Worm (Caenorhabditis elegans) whole organism, L3 larva: Measurements from ENCODE around the gene nspc-16.

Experiments
- R02D3.7 ChIP-seq: fragments of 150-350 bp; optimal IDR thresholded peaks from 2 replicates; lab custom pipeline; 2014; ENCODE audit warnings: missing biosample characterization, missing genetic modification characterization
- ZK546.5 ChIP-seq: sonication (generic microtip); optimal IDR thresholded peaks from 2 replicates; lab custom pipeline; 2017; ENCODE audit warnings: missing biosample characterization, missing genetic modification characterization
- aly-2 ChIP-seq: fragments of 150-350 bp; optimal IDR thresholded peaks from 2 replicates; lab custom pipeline; 2014; ENCODE audit warnings: missing biosample characterization, missing genetic modification characterization
- ama-1 ChIP-seq: fragments of 150-350 bp; optimal IDR thresholded peaks from 2 replicates; lab custom pipeline; 2018
- ceh-16 ChIP-seq: sonication (generic microtip); optimal IDR thresholded peaks from 2 replicates; lab custom pipeline; 2017; ENCODE audit warnings: missing biosample characterization, missing genetic modification characterization
- ceh-28 ChIP-seq: fragments of 150-350 bp; optimal IDR thresholded peaks from 2 replicates; lab custom pipeline; 2014; ENCODE audit warnings: missing biosample characterization, missing genetic modification reagents, missing genetic modification characterization
- ceh-82 ChIP-seq: fragments of 150-350 bp; optimal IDR thresholded peaks from 2 replicates; lab custom pipeline; 2014; ENCODE audit warnings: missing biosample characterization, missing genetic modification characterization
- ceh-9 ChIP-seq: sonication (generic microtip); optimal IDR thresholded peaks from 2 replicates; lab custom pipeline; 2018; ENCODE audit warnings: missing biosample characterization, missing genetic modification characterization
- daf-12 ChIP-seq: fragments of 150-350 bp; optimal IDR thresholded peaks from 2 replicates; lab custom pipeline; 2014; ENCODE audit warnings: missing biosample characterization, missing genetic modification reagents, missing genetic modification characterization
- egl-27 ChIP-seq: sonication (generic microtip); optimal IDR thresholded peaks from 4 replicates; lab custom pipeline; 2017; ENCODE audit warnings: missing biosample characterization, missing genetic modification reagents, missing genetic modification characterization
- egl-5 ChIP-seq: fragments of 150-350 bp; optimal IDR thresholded peaks from 2 replicates; lab custom pipeline; 2017; ENCODE audit warnings: missing biosample characterization, missing genetic modification reagents, missing genetic modification characterization, inconsistent platforms
- elt-1 ChIP-seq: fragments of 150-350 bp; optimal IDR thresholded peaks from 2 replicates; lab custom pipeline; 2014; ENCODE audit warnings: missing biosample characterization, missing genetic modification characterization
- elt-2 ChIP-seq: sonication (generic microtip); optimal IDR thresholded peaks from 2 replicates; lab custom pipeline; 2016; ENCODE audit warnings: missing genetic modification reagents, mild to moderate bottlenecking, missing genetic modification characterization, missing compliant biosample characterization
- elt-3 ChIP-seq, 3 experiments: fragments of 150-350 bp in 1 of 3; sonication (generic microtip) in 2 of 3; optimal IDR thresholded peaks; 2 replicates in 2 of 3; 4 replicates in 1 of 3; lab custom pipeline; 2014 to 2017; ENCODE audit warnings: missing biosample characterization in 3 of 3, missing genetic modification characterization in 3 of 3
- eor-1 ChIP-seq, 2 experiments: fragments of 150-350 bp; optimal IDR thresholded peaks; 2 replicates each; lab custom pipeline; 2014 to 2018; ENCODE audit warnings: missing biosample characterization in 2 of 2, missing genetic modification characterization in 2 of 2
- fkh-10 ChIP-seq: sonication (generic microtip); optimal IDR thresholded peaks from 2 replicates; lab custom pipeline; 2017; ENCODE audit warnings: missing biosample characterization, missing genetic modification reagents, missing genetic modification characterization
- fkh-2 ChIP-seq: fragments of 150-350 bp; optimal IDR thresholded peaks from 2 replicates; lab custom pipeline; 2014; ENCODE audit warnings: missing biosample characterization, missing genetic modification reagents, missing genetic modification characterization
- fos-1 ChIP-seq: fragments of 150-350 bp; optimal IDR thresholded peaks from 2 replicates; lab custom pipeline; 2014; ENCODE audit warnings: missing biosample characterization, missing genetic modification characterization
- hmg-11 ChIP-seq: sonication (generic microtip); optimal IDR thresholded peaks from 2 replicates; lab custom pipeline; 2016; ENCODE audit warnings: missing genetic modification characterization, missing compliant biosample characterization
- jun-1 ChIP-seq: fragments of 150-350 bp; optimal IDR thresholded peaks from 2 replicates; lab custom pipeline; 2014; ENCODE audit warnings: missing biosample characterization, missing genetic modification reagents, missing genetic modification characterization
- lin-15B ChIP-seq: fragments of 150-350 bp; optimal IDR thresholded peaks from 2 replicates; lab custom pipeline; 2014; ENCODE audit warnings: missing biosample characterization, missing genetic modification characterization
- lin-39 ChIP-seq: fragments of 150-350 bp; optimal IDR thresholded peaks from 2 replicates; lab custom pipeline; 2018; ENCODE audit warnings: missing biosample characterization, missing genetic modification reagents, missing genetic modification characterization
- lsy-12 ChIP-seq: sonication (generic microtip); optimal IDR thresholded peaks from 2 replicates; lab custom pipeline; 2016; ENCODE audit warnings: mild to moderate bottlenecking, missing genetic modification characterization, missing compliant biosample characterization
- mdl-1 ChIP-seq: fragments of 150-350 bp; optimal IDR thresholded peaks from 2 replicates; lab custom pipeline; 2014; ENCODE audit warnings: missing biosample characterization, missing genetic modification characterization
- mml-1 ChIP-seq: fragments of 150-350 bp; sonication (generic microtip); optimal IDR thresholded peaks from 3 replicates; lab custom pipeline; 2014; ENCODE audit warnings: missing biosample characterization, missing genetic modification characterization
- nfya-1 ChIP-seq: sonication (generic microtip); optimal IDR thresholded peaks from 2 replicates; lab custom pipeline; 2017; ENCODE audit warnings: missing genetic modification characterization, mild to moderate bottlenecking, missing compliant biosample characterization, antibody characterized with exemption, moderate library complexity; ENCODE audit not compliant: insufficient read depth
- nhr-11 ChIP-seq: fragments of 150-350 bp; optimal IDR thresholded peaks from 2 replicates; lab custom pipeline; 2014; ENCODE audit warnings: missing biosample characterization, missing genetic modification characterization
- nhr-12 ChIP-seq: fragments of 150-350 bp; optimal IDR thresholded peaks from 2 replicates; lab custom pipeline; 2014; ENCODE audit warnings: missing biosample characterization, missing genetic modification characterization
- nhr-23 ChIP-seq: fragments of 150-350 bp; optimal IDR thresholded peaks from 2 replicates; lab custom pipeline; 2014; ENCODE audit warnings: missing biosample characterization, missing genetic modification reagents, missing genetic modification characterization
- nhr-237 ChIP-seq: fragments of 150-350 bp; optimal IDR thresholded peaks from 2 replicates; lab custom pipeline; 2014; ENCODE audit warnings: missing biosample characterization, missing genetic modification characterization
- nhr-25 ChIP-seq: sonication (generic microtip); optimal IDR thresholded peaks from 2 replicates; lab custom pipeline; 2017; ENCODE audit warnings: missing biosample characterization, missing genetic modification characterization
- nhr-28 ChIP-seq: fragments of 150-350 bp; optimal IDR thresholded peaks from 2 replicates; lab custom pipeline; 2014; ENCODE audit warnings: missing biosample characterization, missing genetic modification characterization
- nhr-43 ChIP-seq: sonication (generic microtip); optimal IDR thresholded peaks from 2 replicates; lab custom pipeline; 2016; ENCODE audit warnings: mild to moderate bottlenecking, missing genetic modification characterization, missing compliant biosample characterization; ENCODE audit not compliant: poor library complexity, severe bottlenecking
- nhr-67 ChIP-seq: fragments of 150-350 bp; optimal IDR thresholded peaks from 2 replicates; lab custom pipeline; 2014; ENCODE audit warnings: missing biosample characterization, missing genetic modification characterization
- nhr-76 ChIP-seq: fragments of 150-350 bp; sonication (generic microtip); optimal IDR thresholded peaks from 5 replicates; lab custom pipeline; 2014; ENCODE audit warnings: missing biosample characterization, missing genetic modification characterization
- nhr-77 ChIP-seq: fragments of 150-350 bp; optimal IDR thresholded peaks from 2 replicates; lab custom pipeline; 2014; ENCODE audit warnings: missing biosample characterization, missing genetic modification characterization
- pha-4 ChIP-seq: fragments of 150-350 bp; optimal IDR thresholded peaks from 2 replicates; lab custom pipeline; 2014; ENCODE audit warnings: missing biosample characterization, missing genetic modification reagents, missing genetic modification characterization
- pqm-1 ChIP-seq: fragments of 150-350 bp; optimal IDR thresholded peaks from 2 replicates; lab custom pipeline; 2017; ENCODE audit warnings: missing biosample characterization, missing genetic modification characterization, inconsistent platforms
- sea-2 ChIP-seq: fragments of 150-350 bp; sonication (generic microtip); optimal IDR thresholded peaks from 4 replicates; lab custom pipeline; 2014; ENCODE audit warnings: missing biosample characterization, missing genetic modification reagents, missing genetic modification characterization
- skn-1 ChIP-seq: fragments of 150-350 bp; optimal IDR thresholded peaks from 2 replicates; lab custom pipeline; 2014; ENCODE audit warnings: missing biosample characterization, missing genetic modification characterization
- snpc-4 ChIP-seq: fragments of 150-350 bp; optimal IDR thresholded peaks from 2 replicates; lab custom pipeline; 2014; ENCODE audit warnings: missing biosample characterization, missing genetic modification characterization
- tbx-2 ChIP-seq: sonication (generic microtip); optimal IDR thresholded peaks from 2 replicates; lab custom pipeline; 2016; ENCODE audit warnings: mild to moderate bottlenecking, missing genetic modification characterization, missing compliant biosample characterization
- unc-39 ChIP-seq: sonication (generic microtip); optimal IDR thresholded peaks from 4 replicates; lab custom pipeline; 2017; ENCODE audit warnings: missing biosample characterization, missing genetic modification characterization
- unc-62 ChIP-seq: fragments of 150-350 bp; sonication (generic microtip); optimal IDR thresholded peaks from 4 replicates; lab custom pipeline; 2014; ENCODE audit warnings: missing biosample characterization, missing genetic modification reagents, missing genetic modification characterization
- zag-1 ChIP-seq: fragments of 150-350 bp; optimal IDR thresholded peaks from 2 replicates; lab custom pipeline; 2014; ENCODE audit warnings: missing biosample characterization, missing genetic modification characterization
- ztf-11 ChIP-seq: fragments of 150-350 bp; optimal IDR thresholded peaks from 2 replicates; lab custom pipeline; 2014; ENCODE audit warnings: missing biosample characterization, missing genetic modification characterization
- ztf-4 ChIP-seq: fragments of 150-350 bp; optimal IDR thresholded peaks from 2 replicates; lab custom pipeline; 2014; ENCODE audit warnings: missing biosample characterization, missing genetic modification characterization

nspc-16 gene

ce11 chrX:14556403-14556802 is 33.0 kb downstream of the nspc-16 start:
- TF ChIP-seq nhr-23 (tag; lab: Kevin White, UChicago) (no peak), nhr-67 (tag; lab: Kevin White, UChicago) (no peak), egl-5 (tag; lab: Kevin White, UChicago) (no peak), daf-12 (tag; lab: Kevin White, UChicago) (no peak), lin-15B (tag; lab: Kevin White, UChicago) (no peak), tbx-2 (tag; lab: Kevin White, UChicago) (no peak), elt-3 (tag; optimal IDR thresholded peaks at IDR 0.05; lab: Kevin White, UChicago) (no peak), mml-1 (tag; lab: Kevin White, UChicago) (no peak), pqm-1 (tag; lab: Kevin White, UChicago) (no peak)

DNA sequence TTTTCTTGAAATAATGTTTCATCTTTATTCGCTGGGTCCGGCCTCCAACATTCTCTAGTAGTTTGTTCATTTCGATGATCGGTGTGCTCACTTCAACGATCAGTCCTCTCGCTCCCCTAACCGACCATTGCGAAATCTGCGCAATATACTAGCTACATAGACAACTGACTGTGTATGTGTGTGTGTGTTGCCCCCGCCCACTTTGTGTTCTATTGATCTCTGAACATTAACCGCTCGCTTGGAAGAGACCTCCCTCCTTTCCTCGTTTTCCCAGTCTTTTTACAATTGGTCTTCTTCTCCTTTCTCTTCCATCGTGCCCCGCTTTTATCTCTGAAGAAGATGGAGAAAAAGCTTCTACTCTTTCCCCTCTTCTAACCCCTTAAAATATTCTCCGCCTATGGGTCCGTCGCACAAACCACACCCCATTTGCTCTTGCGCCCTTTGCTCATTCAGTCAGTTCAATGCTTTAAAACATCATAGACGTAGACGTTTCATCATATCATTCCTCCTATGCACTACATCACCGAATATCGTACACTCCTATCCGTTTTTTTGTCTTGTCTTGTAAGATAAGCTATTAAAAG is 34.1 kb downstream of the nspc-16 start:
- TF ChIP-seq unc-62 (GFP tag; lab: Kevin White, UChicago) (no peak), mdl-1 (tag; lab: Kevin White, UChicago) (peak; percentile 10), tbx-2 (tag; lab: Kevin White, UChicago) (peak; percentile 47), skn-1 (tag; lab: Kevin White, UChicago) (no peak), ztf-4 (no peak), zag-1 (tag; lab: Kevin White, UChicago) (peak; percentile 5), nhr-12 (tag; lab: Kevin White, UChicago) (no peak), elt-3 (tag; optimal IDR thresholded peaks at IDR 0.05; lab: Kevin White, UChicago) (no peak), sea-2 (GFP tag; lab: Kevin White, UChicago) (peak; percentile 48), egl-5 (tag; lab: Kevin White, UChicago) (no peak), snpc-4 (tag; lab: Kevin White, UChicago) (no peak), daf-12 (tag; lab: Kevin White, UChicago) (no peak), lin-15B (tag; lab: Kevin White, UChicago) (no peak), nhr-77 (tag; lab: Kevin White, UChicago) (no peak), nhr-28 (tag; lab: Kevin White, UChicago) (no peak), ceh-9 (tag; lab: Kevin White, UChicago) (no peak), nhr-43 (peak; percentile 38), fkh-10 (peak; percentile 20), elt-2 (tag; lab: Kevin White, UChicago) (no peak), egl-27 (tag; lab: Kevin White, UChicago) (no peak), aly-2 (tag; lab: Kevin White, UChicago) (no peak), mml-1 (tag; lab: Kevin White, UChicago) (no peak), nhr-11 (no peak), fos-1 (tag; lab: Kevin White, UChicago) (no peak), ZK546.5 (tag; lab: Kevin White, UChicago) (no peak), pha-4 (tag; lab: Kevin White, UChicago) (peak; percentile 60), unc-39 (no peak), jun-1 (tag; lab: Kevin White, UChicago) (no peak), nhr-23 (tag; lab: Kevin White, UChicago) (peak; percentile 10), ztf-11 (no peak), nhr-76 (tag; lab: Kevin White, UChicago) (no peak), R02D3.7 (no peak), nhr-67 (tag; lab: Kevin White, UChicago) (no peak), nhr-25 (tag; lab: Kevin White, UChicago) (no peak), elt-1 (no peak), ceh-16 (no peak), ama-1 (lab: Kevin White, UChicago) (no peak), hmg-11 (peak; percentile 12), fkh-2 (peak; percentile 65), nhr-237 (tag; lab: Kevin White, UChicago) (no peak), ceh-82 (tag; lab: Kevin White, UChicago) (no peak), lin-39 (peak; percentile 80), ceh-28 (tag; lab: Kevin White, UChicago) (peak; percentile 8), nfya-1 (tag; lab: Kevin White, UChicago) (peak; percentile 75), eor-1 (tag; optimal IDR thresholded peaks at IDR 0.05; lab: Kevin White, UChicago) (no peak), pqm-1 (tag; lab: Kevin White, UChicago) (no peak), lsy-12 (peak; percentile 13)
